Worm (Caenorhabditis elegans): ENCODE measurements around the gene F22B5.4.
"Not testable (repeated sequence)": the region's sequence is repeated elsewhere in the genome, so short reads cannot be mapped to it uniquely, and the experiment has no call there.

F22B5.4 gene

ce11 chrII:8412935-8413334 lies 36.6 kb upstream of the F22B5.4 start:
- TF ChIP-seq tbx-37 (GFP tag; conservative IDR thresholded peaks at IDR 0.05) (no peak), tbx-11 (GFP tag; IDR thresholded peaks at IDR 0.05) (no peak), scrt-1 (GFP tag; IDR thresholded peaks at IDR 0.05) (no peak), ets-7 (tag; optimal IDR thresholded peaks at IDR 0.05) (no peak), pes-1 (GFP tag; IDR thresholded peaks at IDR 0.05) (no peak), sea-1 (GFP tag; conservative IDR thresholded peaks at IDR 0.05) (no peak), ama-1 (optimal IDR thresholded peaks at IDR 0.05) (no peak), hnd-1 (tag; optimal IDR thresholded peaks at IDR 0.05) (no peak), hmg-4 (GFP tag; optimal IDR thresholded peaks at IDR 0.05) (no peak), ceh-36 (tag; optimal IDR thresholded peaks at IDR 0.05) (no peak)

ce11 chrII:8415035-8415434 lies 34.5 kb upstream of the F22B5.4 start:
- TF ChIP-seq ceh-36 (tag; optimal IDR thresholded peaks at IDR 0.05), result no peak
- no peak for TF ChIP-seq tbx-11 (GFP tag; IDR thresholded peaks at IDR 0.05)
- TF ChIP-seq ets-7 (tag; optimal IDR thresholded peaks at IDR 0.05), result no peak

ce11 chrII:8415462-8416037 lies 34.0 kb upstream of the F22B5.4 start:
- no peak for TF ChIP-seq aly-1 (tag; optimal IDR thresholded peaks at IDR 0.05)
- peak; percentile 21 for TF ChIP-seq hmg-4 (GFP tag; optimal IDR thresholded peaks at IDR 0.05)

ce11 chrII:8417059-8417668 lies 32.3 kb upstream of the F22B5.4 start, which contains the start of gene fdgt-2:
fdgt-2 (plus strand) TSS chrII:8417618.
- TF ChIP-seq sea-1 (GFP tag; conservative IDR thresholded peaks at IDR 0.05), result no peak
- no peak for TF ChIP-seq ama-1 (optimal IDR thresholded peaks at IDR 0.05)
- TF ChIP-seq ets-7 (tag; optimal IDR thresholded peaks at IDR 0.05), result no peak

- TF ChIP-seq hmg-4 (GFP tag; optimal IDR thresholded peaks at IDR 0.05), result no peak
- TF ChIP-seq ets-7 (tag; optimal IDR thresholded peaks at IDR 0.05), result no peak
- no peak for TF ChIP-seq hnd-1 (tag; optimal IDR thresholded peaks at IDR 0.05)
- TF ChIP-seq tbx-11 (GFP tag; IDR thresholded peaks at IDR 0.05), result no peak
- no peak for TF ChIP-seq ama-1 (optimal IDR thresholded peaks at IDR 0.05)
- no peak for TF ChIP-seq F13C5.2 (tag; optimal IDR thresholded peaks at IDR 0.05)
- no peak for TF ChIP-seq sea-1 (GFP tag; conservative IDR thresholded peaks at IDR 0.05)
- TF ChIP-seq scrt-1 (GFP tag; IDR thresholded peaks at IDR 0.05), result no peak
- no peak for TF ChIP-seq aly-1 (tag; optimal IDR thresholded peaks at IDR 0.05)
- no peak for TF ChIP-seq tra-4 (tag; optimal IDR thresholded peaks at IDR 0.05)
- no peak for TF ChIP-seq flt-1 (GFP tag; IDR thresholded peaks at IDR 0.05)
- no peak for TF ChIP-seq ceh-36 (tag; optimal IDR thresholded peaks at IDR 0.05)
- TF ChIP-seq pes-1 (GFP tag; IDR thresholded peaks at IDR 0.05), result no peak
- no peak for TF ChIP-seq hmbx-1 (tag; optimal IDR thresholded peaks at IDR 0.05)
- no peak for TF ChIP-seq ceh-13 (GFP tag; optimal IDR thresholded peaks at IDR 0.05)
- TF ChIP-seq tbx-37 (GFP tag; conservative IDR thresholded peaks at IDR 0.05), result no peak
- no peak for TF ChIP-seq B0310.2 (tag; optimal IDR thresholded peaks at IDR 0.05)
These were observed 30.5 kb upstream of the F22B5.4 start for ce11 chrII:8419015-8419414.

- not testable (repeated sequence) for TF ChIP-seq hmg-4 (GFP tag; optimal IDR thresholded peaks at IDR 0.05); ceh-13 (GFP tag; optimal IDR thresholded peaks at IDR 0.05); ama-1 (optimal IDR thresholded peaks at IDR 0.05)
These were observed 29.7 kb upstream of the F22B5.4 start, which contains the start of gene F14E5.8 for ce11 chrII:8419798-8420197. F14E5.8 (plus strand) TSS chrII:8420098.

- no peak for TF ChIP-seq flt-1 (GFP tag; IDR thresholded peaks at IDR 0.05)
- TF ChIP-seq ceh-13 (GFP tag; optimal IDR thresholded peaks at IDR 0.05), result no peak
- TF ChIP-seq F13C5.2 (tag; optimal IDR thresholded peaks at IDR 0.05), result no peak
- no peak for TF ChIP-seq ceh-36 (tag; optimal IDR thresholded peaks at IDR 0.05)
- no peak for TF ChIP-seq tbx-37 (GFP tag; conservative IDR thresholded peaks at IDR 0.05)
- no peak for TF ChIP-seq B0310.2 (tag; optimal IDR thresholded peaks at IDR 0.05)
- TF ChIP-seq ets-7 (tag; optimal IDR thresholded peaks at IDR 0.05), result no peak
These were observed 28.6 kb upstream of the F22B5.4 start for ce11 chrII:8420775-8421388.

ce11 chrII:8428758-8428946 lies 20.9 kb upstream of the F22B5.4 start, which contains the start of gene F14E5.2:
F14E5.2 (minus strand) TSS chrII:8428858.
- TF ChIP-seq hnd-1 (tag; optimal IDR thresholded peaks at IDR 0.05) (no peak), tbx-37 (GFP tag; conservative IDR thresholded peaks at IDR 0.05) (no peak), ceh-13 (GFP tag; optimal IDR thresholded peaks at IDR 0.05) (no peak), ceh-36 (tag; optimal IDR thresholded peaks at IDR 0.05) (no peak), hmbx-1 (tag; optimal IDR thresholded peaks at IDR 0.05) (no peak), scrt-1 (GFP tag; IDR thresholded peaks at IDR 0.05) (no peak), sea-1 (GFP tag; conservative IDR thresholded peaks at IDR 0.05) (no peak), pes-1 (GFP tag; IDR thresholded peaks at IDR 0.05) (no peak), ets-7 (tag; optimal IDR thresholded peaks at IDR 0.05) (no peak)
